Fruit fly (Drosophila melanogaster) whole organism, larva: Measurements from ENCODE around the gene Hydr2.

ENCODE experiments used
- noc ChIP-seq: fragments of 200-800 bp; sonication (Bioruptor generic); optimal IDR thresholded peaks from 3 replicates; lab custom pipeline; 2019; ENCODE audit warnings: missing biosample characterization, mild to moderate bottlenecking, missing genetic modification characterization, moderate library complexity

The Hydr2 gene

DNA sequence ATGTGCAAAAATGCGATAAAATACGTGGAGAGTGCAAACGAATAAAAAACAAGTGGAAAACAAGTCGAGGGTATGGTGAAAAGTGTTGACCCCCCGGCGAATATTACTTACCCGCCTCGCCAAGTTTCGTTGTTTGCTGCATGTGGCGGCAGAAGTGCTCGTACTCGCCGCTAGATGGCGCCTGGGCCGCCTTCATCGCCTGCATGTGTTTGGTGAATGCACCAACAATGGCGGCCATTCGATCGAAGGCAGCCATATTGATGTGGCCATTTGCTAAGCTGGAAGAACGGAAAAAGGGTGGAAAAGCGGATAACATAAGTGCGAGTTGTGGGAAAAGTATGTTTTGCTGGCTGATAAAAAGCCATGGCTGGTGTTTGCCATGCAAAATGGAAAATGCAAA is 19.8 kb downstream of the Hydr2 start:
- TF ChIP-seq noc (tag; lab: Kevin White, UChicago): no peak

DNA sequence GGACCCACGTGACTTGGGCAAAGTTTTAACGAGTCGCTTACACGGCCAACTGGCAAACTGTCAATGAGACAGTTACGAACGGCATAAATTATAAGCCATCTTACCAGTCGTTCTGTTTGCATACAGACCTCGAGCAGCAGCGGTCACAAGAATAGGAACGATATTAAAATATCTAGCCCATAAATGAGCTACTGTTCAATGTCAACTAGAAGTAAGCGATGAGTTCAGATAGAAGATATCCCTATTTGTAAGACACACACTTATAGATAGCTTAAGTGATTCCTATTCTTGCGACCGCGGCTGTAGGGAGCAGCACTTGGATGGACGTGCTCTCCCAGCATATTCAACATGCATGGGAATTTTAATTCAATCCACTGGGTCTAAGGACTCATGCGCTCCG is 25.4 kb downstream of the Hydr2 start:
- no peak for TF ChIP-seq noc (tag; lab: Kevin White, UChicago)

DNA sequence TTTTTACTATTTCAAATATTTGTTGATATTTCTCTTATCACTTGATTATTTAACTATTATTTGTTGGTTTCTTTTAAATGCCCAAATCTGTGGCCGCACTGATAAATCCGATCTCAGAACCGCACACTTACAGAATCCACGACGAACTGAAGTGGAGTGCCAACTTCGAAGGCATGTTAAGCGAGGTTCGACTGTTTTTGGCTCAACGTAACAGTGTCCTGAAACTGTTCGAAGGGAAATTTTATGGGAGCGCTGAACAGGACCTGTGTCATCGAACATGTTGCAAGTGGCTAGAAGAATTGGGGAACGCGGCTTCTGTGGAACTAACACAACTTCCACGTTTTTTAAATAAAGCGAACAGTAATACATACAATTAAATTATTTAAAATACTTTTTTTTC is 36.1 kb downstream of the Hydr2 start:
- TF ChIP-seq noc (tag; lab: Kevin White, UChicago): no peak

DNA sequence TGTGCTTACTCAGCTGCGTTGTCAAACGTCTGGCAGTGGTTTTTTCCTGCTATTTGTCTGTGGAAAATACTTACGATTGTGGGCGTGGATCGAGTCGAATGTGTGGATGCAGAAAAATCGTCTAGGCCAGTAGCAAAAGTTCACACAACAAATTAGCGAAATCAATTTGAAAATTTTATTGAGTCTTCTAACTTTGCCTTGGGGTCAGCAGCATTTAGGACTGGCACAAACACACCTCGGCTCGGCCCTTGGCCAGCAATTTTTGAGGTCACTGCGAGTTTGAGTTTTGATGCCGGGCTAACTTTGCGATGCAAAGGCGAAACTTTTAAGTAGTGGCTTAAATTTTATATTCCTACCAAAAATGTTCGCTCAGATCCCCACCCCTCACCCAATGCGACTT is 37.0 kb downstream of the Hydr2 start, which contains the start of gene CG34393:
Gene CG34393, minus strand, starts transcription at position 101 of the 400 bp plus-strand sequence.
- no peak for TF ChIP-seq noc (tag; lab: Kevin White, UChicago)
